Worm (Caenorhabditis elegans) whole organism, L4 larva: ENCODE data around the gene C14C10.2.

ENCODE experiments used
- F10B5.3 ChIP-seq: sonication (generic microtip); optimal IDR thresholded peaks from 2 replicates; lab custom pipeline; 2016; ENCODE audit warnings: mild to moderate bottlenecking, missing genetic modification characterization, missing compliant biosample characterization
- F26F4.8 ChIP-seq: fragments of 200-800 bp; sonication (Bioruptor generic); conservative IDR thresholded peaks from 2 replicates; pipeline ENCODE4 v1.3.6; 2022; ENCODE audit warnings: missing genetic modification characterization, missing compliant biosample characterization
- F49E8.2 ChIP-seq: sonication (generic microtip); optimal IDR thresholded peaks from 2 replicates; lab custom pipeline; 2016; ENCODE audit warnings: missing compliant biosample characterization, mild to moderate bottlenecking, missing genetic modification characterization, borderline replicate concordance
- R02D3.7 ChIP-seq: fragments of 150-350 bp; sonication (generic microtip); optimal IDR thresholded peaks from 3 replicates; lab custom pipeline; 2014; ENCODE audit warnings: missing biosample characterization, missing genetic modification characterization
- T20F7.1 ChIP-seq: fragments of 200-800 bp; sonication (Bioruptor generic); optimal IDR thresholded peaks from 2 replicates; lab custom pipeline; 2018; ENCODE audit warnings: mild to moderate bottlenecking, missing genetic modification characterization, missing compliant biosample characterization
- ZK337.2 ChIP-seq: fragments of 200-800 bp; sonication (Bioruptor generic); IDR thresholded peaks from 2 replicates; pipeline ENCODE4 v1.3.6; 2022; ENCODE audit warnings: missing genetic modification reagents, missing genetic modification characterization, missing compliant biosample characterization
- aha-1 ChIP-seq: fragments of 150-350 bp; peaks from one replicate; lab custom pipeline; 2014; ENCODE audit warnings: missing biosample characterization, missing genetic modification characterization
- attf-4 ChIP-seq: sonication (generic microtip); optimal IDR thresholded peaks from 3 replicates; lab custom pipeline; 2017; ENCODE audit warnings: missing biosample characterization, missing genetic modification characterization
- ceh-28 ChIP-seq: fragments of 150-350 bp; optimal IDR thresholded peaks from 2 replicates; lab custom pipeline; 2014; ENCODE audit warnings: missing biosample characterization, missing genetic modification reagents, missing genetic modification characterization
- ceh-32 ChIP-seq: sonication (generic microtip); optimal IDR thresholded peaks from 2 replicates; lab custom pipeline; 2016; ENCODE audit warnings: mild to moderate bottlenecking, missing genetic modification characterization, missing compliant biosample characterization; ENCODE audit not compliant: poor library complexity
- ceh-44 ChIP-seq: fragments of 200-800 bp; sonication (Bioruptor generic); IDR thresholded peaks from 2 replicates; pipeline ENCODE4 v1.3.6; 2022; ENCODE audit warnings: missing genetic modification reagents, missing genetic modification characterization, missing compliant biosample characterization
- ceh-82 ChIP-seq: sonication (generic microtip); optimal IDR thresholded peaks from 2 replicates; lab custom pipeline; 2017; ENCODE audit warnings: missing biosample characterization, missing genetic modification characterization
- cey-2 ChIP-seq: sonication (generic microtip); optimal IDR thresholded peaks from 3 replicates; lab custom pipeline; 2017; ENCODE audit warnings: missing genetic modification characterization, mild to moderate bottlenecking, missing compliant biosample characterization, antibody characterized with exemption, borderline replicate concordance; ENCODE audit not compliant: insufficient read depth
- daf-16 ChIP-seq, 3 experiments: sonication (generic microtip); optimal IDR thresholded peaks; 2 replicates each; lab custom pipeline; 2016 to 2017; ENCODE audit warnings: missing genetic modification characterization in 3 of 3, missing genetic modification reagents in 3 of 3, mild to moderate bottlenecking in 2 of 3, missing compliant biosample characterization in 2 of 3, missing biosample characterization in 1 of 3, moderate library complexity in 1 of 3
- dmd-6 ChIP-seq: fragments of 200-800 bp; sonication (Bioruptor generic); IDR thresholded peaks from 2 replicates; pipeline ENCODE4 v1.3.6; 2022; ENCODE audit warnings: missing genetic modification reagents, missing genetic modification characterization, missing compliant biosample characterization
- dmd-9 ChIP-seq: fragments of 200-800 bp; sonication (Bioruptor generic); IDR thresholded peaks from 2 replicates; pipeline ENCODE4 v1.3.6; 2022; ENCODE audit warnings: missing genetic modification reagents, missing genetic modification characterization, missing compliant biosample characterization
- dpl-1 ChIP-seq: fragments of 150-350 bp; optimal IDR thresholded peaks from 2 replicates; lab custom pipeline; 2014; ENCODE audit warnings: missing biosample characterization, missing genetic modification reagents, missing genetic modification characterization
- fos-1 ChIP-seq: fragments of 150-350 bp; optimal IDR thresholded peaks from 2 replicates; lab custom pipeline; 2014; ENCODE audit warnings: missing biosample characterization, missing genetic modification characterization
- gei-8 ChIP-seq: fragments of 200-800 bp; sonication (Bioruptor generic); optimal IDR thresholded peaks from 2 replicates; lab custom pipeline; 2018; ENCODE audit warnings: mild to moderate bottlenecking, missing genetic modification characterization, missing compliant biosample characterization
- hif-1 ChIP-seq, 2 experiments: sonication (generic microtip); optimal IDR thresholded peaks; 2 replicates each; lab custom pipeline; 2016 to 2017; ENCODE audit warnings: missing compliant biosample characterization in 2 of 2, missing genetic modification characterization in 2 of 2, missing genetic modification reagents in 2 of 2, missing genotype in 2 of 2, mild to moderate bottlenecking in 1 of 2
- jun-1 ChIP-seq: fragments of 150-350 bp; optimal IDR thresholded peaks from 2 replicates; lab custom pipeline; 2014; ENCODE audit warnings: missing biosample characterization, missing genetic modification reagents, missing genetic modification characterization
- lin-38 ChIP-seq: fragments of 200-800 bp; sonication (Bioruptor generic); IDR thresholded peaks from 2 replicates; pipeline ENCODE4 v1.3.6; 2022; ENCODE audit warnings: missing genetic modification reagents, missing genetic modification characterization, missing compliant biosample characterization
- mdl-1 ChIP-seq, 2 experiments: fragments of 150-350 bp in 1 of 2; sonication (generic microtip) in 1 of 2; optimal IDR thresholded peaks; 2 replicates each; lab custom pipeline; 2014 to 2017; ENCODE audit warnings: missing biosample characterization in 2 of 2, missing genetic modification characterization in 2 of 2
- mes-2 ChIP-seq: sonication (generic microtip); optimal IDR thresholded peaks from 2 replicates; lab custom pipeline; 2016; ENCODE audit warnings: missing genotype, mild to moderate bottlenecking, missing genetic modification characterization, missing compliant biosample characterization; ENCODE audit not compliant: poor library complexity, severe bottlenecking
- mxl-2 ChIP-seq: fragments of 200-800 bp; sonication (Bioruptor generic); conservative IDR thresholded peaks from 2 replicates; pipeline ENCODE4 v1.3.6; 2022; ENCODE audit warnings: missing genetic modification reagents, missing genetic modification characterization, missing compliant biosample characterization
- mxl-3 ChIP-seq: fragments of 200-800 bp; sonication (Bioruptor generic); optimal IDR thresholded peaks from 2 replicates; lab custom pipeline; 2018; ENCODE audit warnings: mild to moderate bottlenecking, missing genetic modification characterization, missing compliant biosample characterization
- nhr-11 ChIP-seq: fragments of 150-350 bp; optimal IDR thresholded peaks from 2 replicates; lab custom pipeline; 2014; ENCODE audit warnings: missing biosample characterization, missing genetic modification characterization
- nhr-25 ChIP-seq: sonication (generic microtip); optimal IDR thresholded peaks from 2 replicates; lab custom pipeline; 2017; ENCODE audit warnings: missing genetic modification characterization, mild to moderate bottlenecking, missing compliant biosample characterization, antibody characterized with exemption, moderate library complexity, borderline replicate concordance; ENCODE audit not compliant: insufficient read depth
- nhr-28 ChIP-seq: fragments of 150-350 bp; optimal IDR thresholded peaks from 2 replicates; lab custom pipeline; 2014; ENCODE audit warnings: missing biosample characterization, missing genetic modification characterization
- nhr-41 ChIP-seq: fragments of 200-800 bp; sonication (Bioruptor generic); IDR thresholded peaks from 2 replicates; pipeline ENCODE4 v1.3.6; 2022; ENCODE audit warnings: missing genetic modification reagents, missing genetic modification characterization, missing compliant biosample characterization
- nhr-6 ChIP-seq: fragments of 150-350 bp; optimal IDR thresholded peaks from 2 replicates; lab custom pipeline; 2014; ENCODE audit warnings: missing biosample characterization, missing genetic modification characterization
- pha-4 ChIP-seq, 2 experiments: fragments of 150-350 bp in 1 of 2; fragments of 200-800 bp in 1 of 2; sonication (Bioruptor generic) in 1 of 2; IDR thresholded peaks in 1 of 2; optimal IDR thresholded peaks in 1 of 2; 2 replicates each; pipeline versions ENCODE4 v1.3.6 to Lab custom; 2014 to 2022; ENCODE audit warnings: missing genetic modification characterization in 2 of 2, missing genetic modification reagents in 2 of 2, missing biosample characterization in 1 of 2, missing compliant biosample characterization in 1 of 2
- pqm-1 ChIP-seq: sonication (generic microtip); optimal IDR thresholded peaks from 2 replicates; lab custom pipeline; 2017; ENCODE audit warnings: missing biosample characterization, missing genetic modification characterization
- saeg-2 ChIP-seq: fragments of 200-800 bp; sonication (Bioruptor generic); IDR thresholded peaks from 2 replicates; pipeline ENCODE4 v1.3.6; 2022; ENCODE audit warnings: missing genetic modification reagents, missing genetic modification characterization, missing compliant biosample characterization
- snpc-4 ChIP-seq: fragments of 150-350 bp; optimal IDR thresholded peaks from 2 replicates; lab custom pipeline; 2014; ENCODE audit warnings: missing biosample characterization, missing genetic modification characterization
- tag-97 ChIP-seq: fragments of 200-800 bp; sonication (Bioruptor generic); IDR thresholded peaks from 2 replicates; pipeline ENCODE4 v1.3.6; 2022; ENCODE audit warnings: missing genetic modification characterization, missing compliant biosample characterization
- vab-7 ChIP-seq: fragments of 200-800 bp; sonication (Bioruptor generic); IDR thresholded peaks from 2 replicates; pipeline ENCODE4 v1.3.6; 2022; ENCODE audit warnings: missing genetic modification reagents, missing genetic modification characterization, missing compliant biosample characterization
- zfp-2 ChIP-seq: sonication (generic microtip); optimal IDR thresholded peaks from 2 replicates; lab custom pipeline; 2016; ENCODE audit warnings: mild to moderate bottlenecking, missing genetic modification characterization, missing compliant biosample characterization
- zfp-3 ChIP-seq: fragments of 200-800 bp; sonication (Bioruptor generic); conservative IDR thresholded peaks from 2 replicates; pipeline ENCODE4 v1.3.6; 2022; ENCODE audit warnings: missing genetic modification reagents, missing genetic modification characterization, missing compliant biosample characterization
- zip-11 ChIP-seq: fragments of 200-800 bp; sonication (Bioruptor generic); IDR thresholded peaks from 2 replicates; pipeline ENCODE4 v1.3.6; 2022; ENCODE audit warnings: missing genetic modification characterization, missing compliant biosample characterization
- ztf-7 ChIP-seq: fragments of 150-350 bp; optimal IDR thresholded peaks from 2 replicates; lab custom pipeline; 2014; ENCODE audit warnings: missing biosample characterization, missing genetic modification characterization

C14C10.2 gene

ce11 chrV:12634746-12635145, 42.5 kb upstream of the C14C10.2 start:
- TF ChIP-seq daf-16 (GFP tag; optimal IDR thresholded peaks at IDR 0.05; lab: Kevin White, UChicago) = peak in 1 of 2 experiments; percentile 15
- peak; percentile 26 for TF ChIP-seq daf-16 (tag; optimal IDR thresholded peaks at IDR 0.05; lab: Kevin White, UChicago)
- TF ChIP-seq ceh-32 (tag; lab: Kevin White, UChicago) = no peak
- TF ChIP-seq aha-1 = peak; percentile 91
- TF ChIP-seq mxl-2 (GFP tag; lab: Robert Waterston, UW) = peak; percentile 95
- TF ChIP-seq nhr-6 = peak; percentile 20
- TF ChIP-seq zip-11 (GFP tag; lab: Robert Waterston, UW) = no peak
- TF ChIP-seq cey-2 = no peak
- no peak for TF ChIP-seq dpl-1 (GFP tag; lab: Kevin White, UChicago)
- TF ChIP-seq, all 104 proteins: peak for 4

ce11 chrV:12634050-12634449, 41.8 kb upstream of the C14C10.2 start:
- TF ChIP-seq nhr-28 (peak; percentile 36), snpc-4 (tag; lab: Kevin White, UChicago) (no peak), pqm-1 (tag; lab: Kevin White, UChicago) (peak; percentile 45), F49E8.2 (tag; lab: Kevin White, UChicago) (no peak), pha-4 (GFP tag; IDR thresholded peaks at IDR 0.05; lab: Robert Waterston, UW) (no peak), pha-4 (tag; optimal IDR thresholded peaks at IDR 0.05; lab: Kevin White, UChicago) (no peak), F26F4.8 (GFP tag; lab: Robert Waterston, UW) (no peak), nhr-41 (no peak), nhr-11 (tag; lab: Kevin White, UChicago) (no peak), ceh-82 (tag; lab: Kevin White, UChicago) (no peak), mxl-3 (GFP tag; lab: Kevin White, UChicago) (no peak), ZK337.2 (GFP tag; lab: Robert Waterston, UW) (no peak), saeg-2 (GFP tag; lab: Robert Waterston, UW) (no peak)

ce11 chrV:12633046-12633445, 40.8 kb upstream of the C14C10.2 start:
- TF ChIP-seq dmd-6 (GFP tag; lab: Robert Waterston, UW) = no peak

ce11 chrV:12632048-12632447, 39.8 kb upstream of the C14C10.2 start, which contains the start of gene srx-113:
Gene srx-113 (minus strand): TSS chrV:12632148.
- TF ChIP-seq pqm-1 (tag; lab: Kevin White, UChicago) (no peak), ztf-7 (tag; lab: Kevin White, UChicago) (no peak), jun-1 (tag; lab: Kevin White, UChicago) (no peak), tag-97 (no peak), R02D3.7 (tag; lab: Kevin White, UChicago) (no peak), T20F7.1 (GFP tag; lab: Kevin White, UChicago) (no peak), saeg-2 (GFP tag; lab: Robert Waterston, UW) (no peak), gei-8 (no peak), vab-7 (GFP tag; lab: Robert Waterston, UW) (no peak), lin-38 (no peak), zip-11 (GFP tag; lab: Robert Waterston, UW) (no peak), ceh-44 (GFP tag; lab: Robert Waterston, UW) (no peak), ZK337.2 (GFP tag; lab: Robert Waterston, UW) (no peak), dmd-9 (GFP tag; lab: Robert Waterston, UW) (no peak)

ce11 chrV:12629743-12630142, 37.5 kb upstream of the C14C10.2 start, which contains the start of gene F56H9.6:
Gene F56H9.6 (minus strand): TSS chrV:12629843.
- TF ChIP-seq ceh-28 (tag; lab: Kevin White, UChicago) (no peak), nhr-28 (no peak), nhr-41 (no peak), gei-8 (no peak), zfp-3 (GFP tag; lab: Robert Waterston, UW) (no peak), vab-7 (GFP tag; lab: Robert Waterston, UW) (no peak), nhr-25 (tag; lab: Kevin White, UChicago) (no peak), mes-2 (tag; lab: Kevin White, UChicago) (no peak), fos-1 (tag; lab: Kevin White, UChicago) (no peak), mdl-1 (tag; optimal IDR thresholded peaks at IDR 0.05; lab: Kevin White, UChicago) (no peak), zfp-2 (no peak), hif-1 (tag; optimal IDR thresholded peaks at IDR 0.05; lab: Kevin White, UChicago) (no peak), R02D3.7 (tag; lab: Kevin White, UChicago) (no peak), dmd-9 (GFP tag; lab: Robert Waterston, UW) (no peak), attf-4 (tag; lab: Kevin White, UChicago) (no peak), F10B5.3 (tag; lab: Kevin White, UChicago) (no peak)
